Worm (Caenorhabditis elegans) whole organism, midembryonic: Measurements from ENCODE around the gene B0361.4.

Source experiments
- T22C8.4 ChIP-seq: fragments of 200-800 bp; sonication (Bioruptor generic); IDR thresholded peaks from 2 replicates; pipeline ENCODE4 v1.3.6; 2022; ENCODE audit warnings: missing genetic modification characterization, missing compliant biosample characterization
- flt-1 ChIP-seq: fragments of 200-800 bp; sonication (Bioruptor generic); IDR thresholded peaks from 2 replicates; pipeline ENCODE4 v1.3.6; 2022; ENCODE audit warnings: missing genetic modification characterization, missing compliant biosample characterization
- tab-1 ChIP-seq: fragments of 200-800 bp; sonication (Bioruptor generic); IDR thresholded peaks from 2 replicates; pipeline ENCODE4 v1.3.6; 2022; ENCODE audit warnings: missing genetic modification characterization, missing compliant biosample characterization
- ztf-23 ChIP-seq: fragments of 200-800 bp; sonication (Bioruptor generic); IDR thresholded peaks from 2 replicates; pipeline ENCODE4 v1.3.6; 2022; ENCODE audit warnings: missing genetic modification reagents, missing genetic modification characterization, missing compliant biosample characterization

DNA sequence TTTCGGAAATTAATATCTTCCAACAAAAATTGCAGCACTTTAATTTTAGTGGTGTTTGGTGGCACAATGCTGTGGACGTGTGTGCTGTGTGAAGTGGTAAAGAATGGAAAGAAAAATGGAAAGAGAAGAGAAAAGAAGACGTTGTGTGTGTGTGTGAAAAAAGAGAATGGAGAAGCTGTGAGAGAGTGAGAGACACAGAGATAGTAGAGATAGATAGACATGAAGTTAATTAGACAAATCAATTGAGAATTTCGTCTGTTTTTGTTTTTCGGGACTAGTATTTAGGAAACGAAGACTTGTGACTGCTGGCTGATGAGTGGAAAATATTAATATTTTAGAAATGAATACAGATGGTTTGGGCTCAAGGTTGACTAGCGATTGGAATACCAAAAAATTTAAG, 32.4 kb downstream of the B0361.4 start:
- no peak for TF ChIP-seq ztf-23 (GFP tag; lab: Robert Waterston, UW)
- no peak for TF ChIP-seq tab-1
- no peak for TF ChIP-seq T22C8.4
- TF ChIP-seq flt-1, result no peak
